Worm (Caenorhabditis elegans) whole organism, L3 larva: ENCODE results near the gene F21C10.6.

Experiments
- ama-1 ChIP-seq: fragments of 150-350 bp; optimal IDR thresholded peaks from 2 replicates; lab custom pipeline; 2018
- ceh-28 ChIP-seq: fragments of 150-350 bp; optimal IDR thresholded peaks from 2 replicates; lab custom pipeline; 2014; ENCODE audit warnings: missing biosample characterization, missing genetic modification reagents, missing genetic modification characterization
- ceh-82 ChIP-seq: fragments of 150-350 bp; optimal IDR thresholded peaks from 2 replicates; lab custom pipeline; 2014; ENCODE audit warnings: missing biosample characterization, missing genetic modification characterization
- daf-12 ChIP-seq: fragments of 150-350 bp; optimal IDR thresholded peaks from 2 replicates; lab custom pipeline; 2014; ENCODE audit warnings: missing biosample characterization, missing genetic modification reagents, missing genetic modification characterization
- egl-5 ChIP-seq: fragments of 150-350 bp; optimal IDR thresholded peaks from 2 replicates; lab custom pipeline; 2017; ENCODE audit warnings: missing biosample characterization, missing genetic modification reagents, missing genetic modification characterization, inconsistent platforms
- elt-1 ChIP-seq: fragments of 150-350 bp; optimal IDR thresholded peaks from 2 replicates; lab custom pipeline; 2014; ENCODE audit warnings: missing biosample characterization, missing genetic modification characterization
- elt-2 ChIP-seq: sonication (generic microtip); optimal IDR thresholded peaks from 2 replicates; lab custom pipeline; 2016; ENCODE audit warnings: missing genetic modification reagents, mild to moderate bottlenecking, missing genetic modification characterization, missing compliant biosample characterization
- elt-3 ChIP-seq, 3 experiments: fragments of 150-350 bp in 1 of 3; sonication (generic microtip) in 2 of 3; optimal IDR thresholded peaks; 2 replicates in 2 of 3; 4 replicates in 1 of 3; lab custom pipeline; 2014 to 2017; ENCODE audit warnings: missing biosample characterization in 3 of 3, missing genetic modification characterization in 3 of 3
- fkh-2 ChIP-seq: fragments of 150-350 bp; optimal IDR thresholded peaks from 2 replicates; lab custom pipeline; 2014; ENCODE audit warnings: missing biosample characterization, missing genetic modification reagents, missing genetic modification characterization
- fos-1 ChIP-seq: fragments of 150-350 bp; optimal IDR thresholded peaks from 2 replicates; lab custom pipeline; 2014; ENCODE audit warnings: missing biosample characterization, missing genetic modification characterization
- mdl-1 ChIP-seq: fragments of 150-350 bp; optimal IDR thresholded peaks from 2 replicates; lab custom pipeline; 2014; ENCODE audit warnings: missing biosample characterization, missing genetic modification characterization
- mml-1 ChIP-seq: fragments of 150-350 bp; sonication (generic microtip); optimal IDR thresholded peaks from 3 replicates; lab custom pipeline; 2014; ENCODE audit warnings: missing biosample characterization, missing genetic modification characterization
- nfya-1 ChIP-seq: sonication (generic microtip); optimal IDR thresholded peaks from 2 replicates; lab custom pipeline; 2017; ENCODE audit warnings: missing genetic modification characterization, mild to moderate bottlenecking, missing compliant biosample characterization, antibody characterized with exemption, moderate library complexity; ENCODE audit not compliant: insufficient read depth
- nhr-11 ChIP-seq: fragments of 150-350 bp; optimal IDR thresholded peaks from 2 replicates; lab custom pipeline; 2014; ENCODE audit warnings: missing biosample characterization, missing genetic modification characterization
- nhr-12 ChIP-seq: fragments of 150-350 bp; optimal IDR thresholded peaks from 2 replicates; lab custom pipeline; 2014; ENCODE audit warnings: missing biosample characterization, missing genetic modification characterization
- nhr-23 ChIP-seq: fragments of 150-350 bp; optimal IDR thresholded peaks from 2 replicates; lab custom pipeline; 2014; ENCODE audit warnings: missing biosample characterization, missing genetic modification reagents, missing genetic modification characterization
- nhr-237 ChIP-seq: fragments of 150-350 bp; optimal IDR thresholded peaks from 2 replicates; lab custom pipeline; 2014; ENCODE audit warnings: missing biosample characterization, missing genetic modification characterization
- nhr-25 ChIP-seq: sonication (generic microtip); optimal IDR thresholded peaks from 2 replicates; lab custom pipeline; 2017; ENCODE audit warnings: missing biosample characterization, missing genetic modification characterization
- nhr-28 ChIP-seq: fragments of 150-350 bp; optimal IDR thresholded peaks from 2 replicates; lab custom pipeline; 2014; ENCODE audit warnings: missing biosample characterization, missing genetic modification characterization
- nhr-43 ChIP-seq: sonication (generic microtip); optimal IDR thresholded peaks from 2 replicates; lab custom pipeline; 2016; ENCODE audit warnings: mild to moderate bottlenecking, missing genetic modification characterization, missing compliant biosample characterization; ENCODE audit not compliant: poor library complexity, severe bottlenecking
- nhr-67 ChIP-seq: fragments of 150-350 bp; optimal IDR thresholded peaks from 2 replicates; lab custom pipeline; 2014; ENCODE audit warnings: missing biosample characterization, missing genetic modification characterization
- nhr-76 ChIP-seq: fragments of 150-350 bp; sonication (generic microtip); optimal IDR thresholded peaks from 5 replicates; lab custom pipeline; 2014; ENCODE audit warnings: missing biosample characterization, missing genetic modification characterization
- nhr-77 ChIP-seq: fragments of 150-350 bp; optimal IDR thresholded peaks from 2 replicates; lab custom pipeline; 2014; ENCODE audit warnings: missing biosample characterization, missing genetic modification characterization
- pqm-1 ChIP-seq: fragments of 150-350 bp; optimal IDR thresholded peaks from 2 replicates; lab custom pipeline; 2017; ENCODE audit warnings: missing biosample characterization, missing genetic modification characterization, inconsistent platforms
- sea-2 ChIP-seq: fragments of 150-350 bp; sonication (generic microtip); optimal IDR thresholded peaks from 4 replicates; lab custom pipeline; 2014; ENCODE audit warnings: missing biosample characterization, missing genetic modification reagents, missing genetic modification characterization
- snpc-4 ChIP-seq: fragments of 150-350 bp; optimal IDR thresholded peaks from 2 replicates; lab custom pipeline; 2014; ENCODE audit warnings: missing biosample characterization, missing genetic modification characterization
- tbx-2 ChIP-seq: sonication (generic microtip); optimal IDR thresholded peaks from 2 replicates; lab custom pipeline; 2016; ENCODE audit warnings: mild to moderate bottlenecking, missing genetic modification characterization, missing compliant biosample characterization
- unc-39 ChIP-seq: sonication (generic microtip); optimal IDR thresholded peaks from 4 replicates; lab custom pipeline; 2017; ENCODE audit warnings: missing biosample characterization, missing genetic modification characterization
- unc-62 ChIP-seq: fragments of 150-350 bp; sonication (generic microtip); optimal IDR thresholded peaks from 4 replicates; lab custom pipeline; 2014; ENCODE audit warnings: missing biosample characterization, missing genetic modification reagents, missing genetic modification characterization
- zag-1 ChIP-seq: fragments of 150-350 bp; optimal IDR thresholded peaks from 2 replicates; lab custom pipeline; 2014; ENCODE audit warnings: missing biosample characterization, missing genetic modification characterization

The F21C10.6 gene

DNA sequence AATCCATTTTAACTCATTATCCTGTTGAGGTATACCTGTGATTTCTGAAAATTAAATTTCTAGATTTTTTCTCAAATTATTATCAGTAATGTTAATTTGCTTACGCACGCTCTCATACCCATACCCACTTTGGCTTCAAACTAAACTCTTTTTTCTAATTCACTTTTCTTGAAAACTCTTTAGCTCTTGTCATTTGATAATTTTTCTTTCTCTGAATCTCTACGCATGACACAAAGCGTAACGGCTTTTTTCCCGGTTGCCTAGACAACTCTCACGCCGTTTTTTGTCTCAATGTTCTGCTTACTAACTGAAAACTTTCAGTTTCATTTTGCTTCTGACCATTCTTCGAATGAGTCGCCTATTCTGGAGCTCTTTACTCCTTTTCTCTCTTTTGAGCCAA, 9.7 kb downstream of the F21C10.6 start, which contains the start of gene B0222.1:
B0222.1 (plus strand) TSS at position 306 of the 400 bp plus-strand sequence.
- TF ChIP-seq ceh-28 (tag; lab: Kevin White, UChicago) (no peak), zag-1 (tag; lab: Kevin White, UChicago) (no peak), nhr-11 (peak; percentile 3), nhr-43 (tag; lab: Kevin White, UChicago) (no peak), nfya-1 (no peak)

ce11 chrV:9137618-9138017, 13.3 kb downstream of the F21C10.6 start, which contains the start of gene pitr-2:
TSS of gene pitr-2 (minus strand) at chrV:9137718.
- TF ChIP-seq unc-39 (no peak), nhr-77 (tag; lab: Kevin White, UChicago) (no peak), snpc-4 (tag; lab: Kevin White, UChicago) (no peak), nhr-25 (tag; lab: Kevin White, UChicago) (no peak), tbx-2 (tag; lab: Kevin White, UChicago) (no peak), elt-3 (tag; optimal IDR thresholded peaks at IDR 0.05; lab: Kevin White, UChicago) (no peak), nhr-43 (tag; lab: Kevin White, UChicago) (no peak), mml-1 (tag; lab: Kevin White, UChicago) (no peak), nhr-28 (no peak), ama-1 (no peak), nhr-76 (tag; lab: Kevin White, UChicago) (no peak), nhr-67 (tag; lab: Kevin White, UChicago) (no peak), ceh-82 (no peak), elt-2 (tag; lab: Kevin White, UChicago) (no peak), unc-62 (GFP tag; lab: Kevin White, UChicago) (no peak)

ce11 chrV:9141297-9141696, 17.0 kb downstream of the F21C10.6 start, which contains the start of gene pitr-3:
TSS of gene pitr-3 (minus strand) at chrV:9141397.
- TF ChIP-seq nfya-1 (no peak), nhr-237 (tag; lab: Kevin White, UChicago) (no peak), nhr-43 (tag; lab: Kevin White, UChicago) (no peak)

DNA sequence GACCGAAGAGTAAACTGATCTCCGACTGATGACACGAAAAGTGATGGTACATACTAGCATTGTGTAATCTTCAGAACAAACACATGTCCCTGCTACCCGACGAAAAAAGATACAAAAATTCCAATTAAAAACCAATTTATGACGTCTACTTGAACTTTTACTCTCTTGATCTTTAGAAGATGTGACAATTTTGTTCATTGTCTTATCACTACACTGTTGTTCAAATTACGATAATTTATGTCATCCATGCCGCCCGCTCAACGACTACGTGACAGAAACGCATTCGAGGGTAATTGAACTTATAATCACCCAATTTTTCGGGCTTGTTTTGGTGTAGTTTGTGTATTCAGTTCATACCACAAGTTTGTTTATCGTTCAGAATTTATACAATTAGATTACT, 19.6 kb downstream of the F21C10.6 start:
- TF ChIP-seq nhr-23 (tag; lab: Kevin White, UChicago) (peak; percentile 5), nhr-25 (tag; lab: Kevin White, UChicago) (peak; percentile 25), zag-1 (tag; lab: Kevin White, UChicago) (no peak)
- TF ChIP-seq, all 47 proteins: peak for 2

DNA sequence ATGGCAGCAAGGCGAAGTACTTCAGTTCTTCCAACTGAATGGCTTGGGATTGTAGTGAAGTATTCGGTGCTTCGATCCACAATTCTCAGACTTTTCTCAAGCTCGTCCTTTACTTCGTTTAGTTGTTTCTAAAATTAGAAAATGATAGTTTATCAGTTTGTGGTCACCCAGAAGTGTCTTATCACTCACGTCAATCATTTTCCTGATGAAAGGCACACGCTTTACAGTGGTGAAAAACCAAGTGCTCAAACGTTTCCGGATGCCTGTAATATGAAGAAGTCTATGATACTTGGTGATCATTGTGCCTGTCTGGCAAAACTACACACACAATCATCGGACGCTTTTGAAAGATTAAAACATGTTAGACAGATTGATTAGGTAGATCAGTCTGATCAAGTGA, 21.9 kb downstream of the F21C10.6 start:
- TF ChIP-seq elt-2 (tag; lab: Kevin White, UChicago), result peak; percentile 68
- TF ChIP-seq nhr-12 (tag; lab: Kevin White, UChicago), result no peak
- no peak for TF ChIP-seq mml-1 (tag; lab: Kevin White, UChicago)
- no peak for TF ChIP-seq sea-2 (GFP tag; lab: Kevin White, UChicago)
- TF ChIP-seq fos-1 (tag; lab: Kevin White, UChicago), result no peak
- TF ChIP-seq pqm-1 (tag; lab: Kevin White, UChicago), result peak; percentile 13

- no peak for TF ChIP-seq egl-5
- TF ChIP-seq nhr-77 (tag; lab: Kevin White, UChicago), result no peak
- TF ChIP-seq elt-1 (tag; lab: Kevin White, UChicago), result peak; percentile 51
- no peak for TF ChIP-seq nhr-11
- TF ChIP-seq fkh-2, result no peak
- peak; percentile 34 for TF ChIP-seq elt-2 (tag; lab: Kevin White, UChicago)
- no peak for TF ChIP-seq daf-12 (tag; lab: Kevin White, UChicago)
- TF ChIP-seq nhr-25 (tag; lab: Kevin White, UChicago), result peak; percentile 67
- TF ChIP-seq nfya-1, result peak; percentile 6
- peak; percentile 47 for TF ChIP-seq nhr-23 (tag; lab: Kevin White, UChicago)
- peak; percentile 76 for TF ChIP-seq nhr-43 (tag; lab: Kevin White, UChicago)
- TF ChIP-seq tbx-2 (tag; lab: Kevin White, UChicago), result no peak
- TF ChIP-seq mdl-1 (tag; lab: Kevin White, UChicago), result no peak
Observed at ce11 chrV:9146849-9147557, 22.7 kb downstream of the F21C10.6 start, which contains the start of gene spl-2. TSS of gene spl-2 (minus strand) at chrV:9146899.
